Worm (Caenorhabditis elegans) whole organism, L2 larva: Measurements from ENCODE around the gene hot-9.

Experiments
- blmp-1 ChIP-seq: sonication (generic microtip); optimal IDR thresholded peaks from 2 replicates; lab custom pipeline; 2017; ENCODE audit warnings: missing genetic modification characterization, mild to moderate bottlenecking, missing compliant biosample characterization, antibody characterized with exemption, moderate library complexity; ENCODE audit not compliant: insufficient read depth
- ceh-82 ChIP-seq: fragments of 150-350 bp; optimal IDR thresholded peaks from 2 replicates; lab custom pipeline; 2014; ENCODE audit warnings: missing biosample characterization, missing genetic modification characterization
- fos-1 ChIP-seq: fragments of 150-350 bp; optimal IDR thresholded peaks from 2 replicates; lab custom pipeline; 2014; ENCODE audit warnings: missing biosample characterization, missing genetic modification characterization
- mdl-1 ChIP-seq, 2 experiments: fragments of 150-350 bp in 1 of 2; sonication (generic microtip) in 1 of 2; optimal IDR thresholded peaks; 2 replicates each; lab custom pipeline; 2017; ENCODE audit warnings: missing biosample characterization in 2 of 2, missing genetic modification characterization in 2 of 2
- nhr-10 ChIP-seq: sonication (generic microtip); optimal IDR thresholded peaks from 2 replicates; lab custom pipeline; 2017; ENCODE audit warnings: missing biosample characterization, missing genetic modification characterization
- snpc-4 ChIP-seq: fragments of 150-350 bp; optimal IDR thresholded peaks from 2 replicates; lab custom pipeline; 2014; ENCODE audit warnings: missing biosample characterization, missing genetic modification characterization
- unc-62 ChIP-seq: fragments of 150-350 bp; optimal IDR thresholded peaks from 2 replicates; lab custom pipeline; 2014; ENCODE audit warnings: missing biosample characterization, missing genetic modification reagents, missing genetic modification characterization
- ztf-1 ChIP-seq: fragments of 200-800 bp; sonication (Bioruptor generic); conservative IDR thresholded peaks from 2 replicates; pipeline ENCODE4 v1.3.6; 2022; ENCODE audit warnings: missing genetic modification characterization, missing compliant biosample characterization
- ztf-4 ChIP-seq: fragments of 150-350 bp; optimal IDR thresholded peaks from 2 replicates; lab custom pipeline; 2014; ENCODE audit warnings: missing biosample characterization, missing genetic modification characterization

- TF ChIP-seq fos-1 (tag; lab: Kevin White, UChicago) (no peak), ztf-4 (tag; lab: Kevin White, UChicago) (no peak), unc-62 (GFP tag; lab: Kevin White, UChicago) (no peak), blmp-1 (tag; lab: Kevin White, UChicago) (no peak), ceh-82 (tag; lab: Kevin White, UChicago) (no peak), ztf-1 (no peak), nhr-10 (tag; lab: Kevin White, UChicago) (no peak), snpc-4 (tag; lab: Kevin White, UChicago) (peak; percentile 93), mdl-1 (tag; optimal IDR thresholded peaks at IDR 0.05; lab: Kevin White, UChicago) (no peak)
Measured at ce11 chrIV:5063297-5063696, 18.0 kb upstream of the hot-9 start.
